Fruit fly (Drosophila melanogaster): ENCODE measurements around the gene CG8607.

Gene CG8607

DNA sequence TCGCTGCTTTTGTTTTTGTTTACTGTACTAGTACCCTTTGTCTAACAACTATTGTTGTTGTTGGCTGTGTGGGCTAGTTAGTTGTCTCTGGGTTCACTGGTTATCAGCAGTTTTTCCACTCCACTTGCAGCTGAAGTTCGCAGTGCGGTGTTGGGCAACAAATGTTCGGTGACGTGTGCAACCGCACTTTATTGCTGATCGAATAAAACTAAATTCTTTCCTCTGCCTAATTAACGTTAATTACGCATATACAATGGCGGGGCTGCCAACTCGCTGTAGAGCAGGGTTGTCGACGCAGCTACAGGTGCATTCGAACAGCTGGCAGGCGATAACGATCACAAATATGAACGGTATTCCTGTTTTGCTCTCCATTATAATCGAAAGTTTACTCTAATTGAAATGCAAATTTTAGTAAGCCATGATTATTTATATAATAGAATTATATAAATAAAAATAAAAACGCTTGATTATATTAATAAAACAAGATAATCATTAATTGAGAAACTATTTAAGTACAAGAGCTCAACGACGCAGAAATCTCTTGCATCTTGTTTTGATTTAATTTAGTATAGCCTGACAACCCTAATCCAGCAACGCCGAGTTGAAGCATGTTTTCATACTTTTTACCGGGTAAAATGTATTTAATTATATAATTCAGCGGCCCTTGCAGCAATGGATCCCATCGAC is 8.8 kb downstream of the CG8607 start, which contains the start of the genes mrva, CG42307 and mus312 (continued):
- TF ChIP-seq btn (GFP tag; optimal IDR thresholded peaks at IDR 0.05): no peak
- no peak for TF ChIP-seq eve (GFP tag; optimal IDR thresholded peaks at IDR 0.05)
- TF ChIP-seq CG5245 (GFP tag; optimal IDR thresholded peaks at IDR 0.05): peak; percentile 29
- peak; percentile 74 for TF ChIP-seq HLH3B (GFP tag; IDR thresholded peaks at IDR 0.05)
- TF ChIP-seq scrt (GFP tag; optimal IDR thresholded peaks at IDR 0.05): peak; percentile 92
- TF ChIP-seq CG18619 (GFP tag; optimal IDR thresholded peaks at IDR 0.05): peak; percentile 86
- peak; percentile 49 for TF ChIP-seq Atf3 (GFP tag; optimal IDR thresholded peaks at IDR 0.05)
- TF ChIP-seq tio (GFP tag; optimal IDR thresholded peaks at IDR 0.05): no peak
- peak; percentile 93 for TF ChIP-seq fd3F (GFP tag; optimal IDR thresholded peaks at IDR 0.05)
- TF ChIP-seq CG14014 (GFP tag; IDR thresholded peaks at IDR 0.05): peak; percentile 89
- peak; percentile 5 for TF ChIP-seq maf-S (GFP tag; optimal IDR thresholded peaks at IDR 0.05)
- peak in 1 of 3 experiments; percentile 36 for TF ChIP-seq Stat92E (GFP tag; optimal IDR thresholded peaks at IDR 0.05)
- peak; percentile 74 for TF ChIP-seq CG9215 (GFP tag; IDR thresholded peaks at IDR 0.05)
- TF ChIP-seq gcm2 (GFP tag; optimal IDR thresholded peaks at IDR 0.05): no peak
- TF ChIP-seq eyg (GFP tag; optimal IDR thresholded peaks at IDR 0.05): no peak
- TF ChIP-seq prd (optimal IDR thresholded peaks at IDR 0.05): no peak
- TF ChIP-seq prd (GFP tag; IDR thresholded peaks at IDR 0.05): peak; percentile 82
- peak; percentile 90 for TF ChIP-seq stwl (tag; optimal IDR thresholded peaks at IDR 0.05)
- TF ChIP-seq Sry-δ (GFP tag; optimal IDR thresholded peaks at IDR 0.05): peak; percentile 42
- TF ChIP-seq CG5953 (GFP tag; IDR thresholded peaks at IDR 0.05): peak; percentile 68; the same call in 1 of the 2 replicates
- 0 out of 2 replicates have a peak, but pooled peaks have one; percentile 29 for TF ChIP-seq CG42726 (GFP tag; IDR thresholded peaks at IDR 0.05; ENCODE audit: partially characterized antibody)
- no peak for TF ChIP-seq luna (GFP tag; optimal IDR thresholded peaks at IDR 0.05)
- peak; percentile 90 for TF ChIP-seq lab (GFP tag; optimal IDR thresholded peaks at IDR 0.05)
- TF ChIP-seq da (GFP tag; optimal IDR thresholded peaks at IDR 0.05): no peak
- 0 out of 3 replicates have a peak, but pooled peaks have one; percentile 14 for TF ChIP-seq gce (GFP tag; IDR thresholded peaks at IDR 0.05)
- TF ChIP-seq CG14710 (tag; optimal IDR thresholded peaks at IDR 0.05): peak; percentile 95
- TF ChIP-seq CG15073 (GFP tag; optimal IDR thresholded peaks at IDR 0.05): peak; percentile 41
- TF ChIP-seq CG30020 (tag; optimal IDR thresholded peaks at IDR 0.05): peak; percentile 88
- peak; percentile 46; the same call in 2 of the 3 replicates for TF ChIP-seq CG11093 (GFP tag; IDR thresholded peaks at IDR 0.05)
- TF ChIP-seq Meics (GFP tag; optimal IDR thresholded peaks at IDR 0.05): peak; percentile 85
- peak; percentile 97 for TF ChIP-seq zen (tag; optimal IDR thresholded peaks at IDR 0.05)
- TF ChIP-seq Hr3 (GFP tag; optimal IDR thresholded peaks at IDR 0.05): peak; percentile 90
- no peak for TF ChIP-seq hth (optimal IDR thresholded peaks at IDR 0.05)
- peak; percentile 91 for TF ChIP-seq Fer3 (tag; optimal IDR thresholded peaks at IDR 0.05)
- TF ChIP-seq CG11696 (GFP tag; IDR thresholded peaks at IDR 0.05): peak; percentile 52; the same call in 1 of the 2 replicates
- TF ChIP-seq pan (optimal IDR thresholded peaks at IDR 0.05): no peak
- TF ChIP-seq pan (GFP tag; optimal IDR thresholded peaks at IDR 0.05 in 1 of 2, IDR thresholded peaks at IDR 0.05 in 1 of 2): peak in 1 of 2 experiments; percentile 87
- peak; percentile 30 for TF ChIP-seq kni (GFP tag; optimal IDR thresholded peaks at IDR 0.05)
- TF ChIP-seq vfl (GFP tag; optimal IDR thresholded peaks at IDR 0.05): peak; percentile 41
- peak in 1 of 2 experiments; percentile 64 for TF ChIP-seq Eip74EF (GFP tag; optimal IDR thresholded peaks at IDR 0.05)
- TF ChIP-seq CG6791 (GFP tag; IDR thresholded peaks at IDR 0.05; ENCODE audit: partially characterized antibody): 0 out of 3 replicates have a peak, but pooled peaks have one; percentile 55
- TF ChIP-seq otp (GFP tag; IDR thresholded peaks at IDR 0.05): peak; percentile 82
- TF ChIP-seq NK7.1 (GFP tag; optimal IDR thresholded peaks at IDR 0.05): no peak
- TF ChIP-seq gsb-n (tag; optimal IDR thresholded peaks at IDR 0.05): peak; percentile 92
- TF ChIP-seq cato (GFP tag; optimal IDR thresholded peaks at IDR 0.05; ENCODE audit: borderline replicate concordance): peak; percentile 59
- peak; percentile 77 for TF ChIP-seq bcd (GFP tag; optimal IDR thresholded peaks at IDR 0.05)
- TF ChIP-seq row (GFP tag; IDR thresholded peaks at IDR 0.05): peak; percentile 96
- peak in 1 of 3 experiments; percentile 92 for TF ChIP-seq lola (GFP tag; optimal IDR thresholded peaks at IDR 0.05)
- TF ChIP-seq CG11398 (GFP tag; optimal IDR thresholded peaks at IDR 0.05): no peak
